Fruit fly (Drosophila melanogaster) whole organism, embryonic: ENCODE data around the gene wds.
A peak's percentile ranks its signal among the peaks of the same experiment; 100 is the strongest.

ENCODE experiments used
- Asciz ChIP-seq: fragments of 200-800 bp; sonication (Bioruptor generic); optimal IDR thresholded peaks from 2 replicates; lab custom pipeline; 2017; ENCODE audit warnings: missing biosample characterization, mild to moderate bottlenecking, missing genetic modification characterization, missing genetic modification reagents
- CG10321 ChIP-seq: fragments of 200-800 bp; sonication (Bioruptor generic); IDR thresholded peaks from 2 replicates; pipeline ENCODE4 v1.3.6; 2022; ENCODE audit warnings: missing biosample characterization, missing genetic modification characterization
- CG11504 ChIP-seq: fragments of 200-800 bp; sonication (Bioruptor generic); optimal IDR thresholded peaks from 3 replicates; lab custom pipeline; 2019; ENCODE audit warnings: missing biosample characterization, mild to moderate bottlenecking, missing genetic modification characterization, moderate library complexity
- CG13775 ChIP-seq: fragments of 200-800 bp; sonication (Bioruptor generic); optimal IDR thresholded peaks from 3 replicates; lab custom pipeline; 2017; ENCODE audit warnings: missing biosample characterization, mild to moderate bottlenecking, missing genetic modification characterization
- CG15073 ChIP-seq: fragments of 200-800 bp; sonication (Bioruptor generic); optimal IDR thresholded peaks from 2 replicates; lab custom pipeline; 2016; ENCODE audit warnings: missing biosample characterization, missing genetic modification characterization
- CG15514 ChIP-seq: fragments of 200-800 bp; sonication (Bioruptor generic); optimal IDR thresholded peaks from 3 replicates; lab custom pipeline; 2017; ENCODE audit warnings: missing biosample characterization, missing genetic modification characterization, mild to moderate bottlenecking, moderate library complexity, missing genetic modification reagents
- CG17568 ChIP-seq: fragments of 200-800 bp; sonication (Bioruptor generic); optimal IDR thresholded peaks from 2 replicates; lab custom pipeline; 2018; ENCODE audit warnings: missing biosample characterization, mild to moderate bottlenecking, missing genetic modification characterization, moderate library complexity
- CG2129 ChIP-seq: fragments of 200-800 bp; sonication (Bioruptor generic); IDR thresholded peaks from 2 replicates; pipeline ENCODE4 v1.3.6; 2022; ENCODE audit warnings: missing biosample characterization, missing genetic modification characterization; ENCODE audit not compliant: partially characterized antibody
- CG2202 ChIP-seq: fragments of 200-800 bp; sonication (Bioruptor generic); optimal IDR thresholded peaks from 2 replicates; lab custom pipeline; 2018; ENCODE audit warnings: missing biosample characterization, mild to moderate bottlenecking, missing genetic modification characterization
- CG30403 ChIP-seq: fragments of 200-800 bp; sonication (Bioruptor generic); optimal IDR thresholded peaks from 3 replicates; lab custom pipeline; 2016; ENCODE audit warnings: missing biosample characterization, missing genetic modification characterization
- CG4328 ChIP-seq: fragments of 200-800 bp; sonication (Bioruptor generic); optimal IDR thresholded peaks from 3 replicates; lab custom pipeline; 2017; ENCODE audit warnings: missing biosample characterization, missing genetic modification reagents, missing genetic modification characterization
- CG4404 ChIP-seq: fragments of 200-800 bp; sonication (Bioruptor generic); IDR thresholded peaks from 2 replicates; pipeline ENCODE4 v1.3.6; 2022; ENCODE audit warnings: missing biosample characterization, missing genetic modification characterization
- CG4617 ChIP-seq: fragments of 200-800 bp; sonication (Bioruptor generic); optimal IDR thresholded peaks from 3 replicates; lab custom pipeline; 2016; ENCODE audit warnings: missing biosample characterization, missing genetic modification characterization, borderline replicate concordance
- CG4707 ChIP-seq: fragments of 200-800 bp; sonication (Bioruptor generic); optimal IDR thresholded peaks from 2 replicates; lab custom pipeline; 2018; ENCODE audit warnings: missing biosample characterization, mild to moderate bottlenecking, missing genetic modification characterization, moderate library complexity
- CG7357 ChIP-seq: fragments of 200-800 bp; sonication (Bioruptor generic); IDR thresholded peaks from 3 replicates; pipeline ENCODE4 v1.3.6; 2022; ENCODE audit warnings: missing biosample characterization, missing genetic modification characterization
- CG7786 ChIP-seq: fragments of 200-800 bp; sonication (Bioruptor generic); optimal IDR thresholded peaks from 2 replicates; lab custom pipeline; 2016; ENCODE audit warnings: missing biosample characterization, missing genetic modification characterization
- CG8359 ChIP-seq: fragments of 200-800 bp; sonication (Bioruptor generic); optimal IDR thresholded peaks from 2 replicates; lab custom pipeline; 2017; ENCODE audit warnings: missing biosample characterization, mild to moderate bottlenecking, missing genetic modification characterization, borderline replicate concordance
- CG8765 ChIP-seq: fragments of 200-800 bp; sonication (Bioruptor generic); IDR thresholded peaks from 2 replicates; pipeline ENCODE4 v1.3.6; 2022; ENCODE audit warnings: missing biosample characterization, missing genetic modification characterization
- CG9215 ChIP-seq: fragments of 200-800 bp; sonication (Bioruptor generic); IDR thresholded peaks from 2 replicates; pipeline ENCODE4 v1.3.6; 2022; ENCODE audit warnings: missing biosample characterization, missing genetic modification characterization
- CG9609 ChIP-seq: fragments of 200-800 bp; sonication (Bioruptor generic); optimal IDR thresholded peaks from 3 replicates; lab custom pipeline; 2016; ENCODE audit warnings: missing biosample characterization, missing genetic modification characterization
- CG9797 ChIP-seq: fragments of 200-800 bp; sonication (Bioruptor generic); optimal IDR thresholded peaks from 3 replicates; lab custom pipeline; 2018; ENCODE audit warnings: missing biosample characterization, mild to moderate bottlenecking, missing genetic modification characterization
- Chrac-16 ChIP-seq: fragments of 200-800 bp; sonication (Bioruptor generic); optimal IDR thresholded peaks from 3 replicates; lab custom pipeline; 2016; ENCODE audit warnings: missing biosample characterization, missing genetic modification characterization
- MTF-1 ChIP-seq: fragments of 200-800 bp; sonication (Bioruptor generic); optimal IDR thresholded peaks from 2 replicates; lab custom pipeline; 2018; ENCODE audit warnings: missing biosample characterization, mild to moderate bottlenecking, missing genetic modification characterization, borderline replicate concordance
- Mad ChIP-seq: fragments of 200-800 bp; sonication (Bioruptor generic); optimal IDR thresholded peaks from 2 replicates; lab custom pipeline; 2016; ENCODE audit warnings: missing biosample characterization, missing genetic modification characterization
- NC2β ChIP-seq: fragments of 200-800 bp; sonication (Bioruptor generic); optimal IDR thresholded peaks from 2 replicates; lab custom pipeline; 2016; ENCODE audit warnings: missing biosample characterization, missing genetic modification characterization
- NFAT ChIP-seq: fragments of 200-800 bp; sonication (Bioruptor generic); IDR thresholded peaks from 2 replicates; pipeline ENCODE4 v1.3.6; 2022; ENCODE audit warnings: missing biosample characterization, missing genetic modification characterization
- Oli ChIP-seq: fragments of 200-800 bp; sonication (Bioruptor generic); optimal IDR thresholded peaks from 2 replicates; lab custom pipeline; 2018; ENCODE audit warnings: missing biosample characterization, mild to moderate bottlenecking, missing genetic modification characterization, moderate library complexity
- Rx ChIP-seq: fragments of 200-800 bp; sonication (Bioruptor generic); IDR thresholded peaks from 2 replicates; pipeline ENCODE4 v1.3.6; 2022; ENCODE audit warnings: missing biosample characterization, missing genetic modification characterization
- Usf ChIP-seq: fragments of 200-800 bp; sonication (Bioruptor generic); optimal IDR thresholded peaks from 2 replicates; lab custom pipeline; 2017; ENCODE audit warnings: missing genotype, missing biosample characterization, missing genetic modification characterization
- bcd ChIP-seq: fragments of 200-800 bp; sonication (Bioruptor generic); optimal IDR thresholded peaks from 2 replicates; lab custom pipeline; 2017; ENCODE audit warnings: missing biosample characterization, mild to moderate bottlenecking, missing genetic modification characterization
- cad ChIP-seq: fragments of >200 bp; optimal IDR thresholded peaks from 2 replicates; lab custom pipeline; 2017; ENCODE audit warnings: missing biosample characterization, missing genetic modification characterization
- chm ChIP-seq: fragments of 200-800 bp; sonication (Bioruptor generic); IDR thresholded peaks from 2 replicates; pipeline ENCODE4 v1.3.6; 2022; ENCODE audit warnings: missing biosample characterization, missing genetic modification characterization
- crol ChIP-seq: fragments of 200-800 bp; sonication (Bioruptor generic); IDR thresholded peaks from 2 replicates; pipeline ENCODE4 v1.3.6; 2022; ENCODE audit warnings: missing biosample characterization, missing genetic modification characterization
- dysf ChIP-seq: fragments of 200-800 bp; sonication (Bioruptor generic); IDR thresholded peaks from 3 replicates; pipeline ENCODE4 v1.3.6; 2022; ENCODE audit warnings: missing biosample characterization, missing genetic modification characterization
- ftz-f1 ChIP-seq: fragments of 200-800 bp; sonication (Bioruptor generic); optimal IDR thresholded peaks from 2 replicates; lab custom pipeline; 2016; ENCODE audit warnings: missing biosample characterization, missing genetic modification characterization
- gce ChIP-seq: fragments of 200-800 bp; sonication (Bioruptor generic); IDR thresholded peaks from 3 replicates; pipeline ENCODE4 v1.3.6; 2022; ENCODE audit warnings: missing biosample characterization, missing genetic modification characterization
- gcm2 ChIP-seq: fragments of 200-800 bp; sonication (Bioruptor generic); optimal IDR thresholded peaks from 2 replicates; lab custom pipeline; 2016; ENCODE audit warnings: missing biosample characterization, missing genetic modification characterization
- grau ChIP-seq: fragments of 200-800 bp; optimal IDR thresholded peaks from 3 replicates; lab custom pipeline; 2019; ENCODE audit warnings: missing biosample characterization, mild to moderate bottlenecking, missing genetic modification characterization, moderate library complexity
- gt ChIP-seq: fragments of 200-800 bp; sonication (Bioruptor generic); IDR thresholded peaks from 2 replicates; pipeline ENCODE4 v1.3.6; 2022; ENCODE audit warnings: missing biosample characterization, missing genetic modification characterization
- ham ChIP-seq: fragments of 200-800 bp; sonication (Bioruptor generic); IDR thresholded peaks from 2 replicates; pipeline ENCODE4 v1.3.6; 2022; ENCODE audit warnings: missing biosample characterization, missing genetic modification characterization
- hth ChIP-seq: fragments of >200 bp; optimal IDR thresholded peaks from 2 replicates; lab custom pipeline; 2017; ENCODE audit warnings: inconsistent platforms
- maf-S ChIP-seq: fragments of 200-800 bp; sonication (Bioruptor generic); optimal IDR thresholded peaks from 2 replicates; lab custom pipeline; 2016; ENCODE audit warnings: missing biosample characterization, missing genetic modification characterization
- org-1 ChIP-seq: fragments of 200-800 bp; sonication (Bioruptor generic); optimal IDR thresholded peaks from 2 replicates; lab custom pipeline; 2017; ENCODE audit warnings: missing biosample characterization, missing genetic modification characterization
- psq ChIP-seq: fragments of 200-800 bp; sonication (Bioruptor generic); optimal IDR thresholded peaks from 2 replicates; lab custom pipeline; 2017; ENCODE audit warnings: missing biosample characterization, missing genetic modification characterization
- run ChIP-seq: fragments of 200-800 bp; sonication (Bioruptor generic); optimal IDR thresholded peaks from 3 replicates; lab custom pipeline; 2018; ENCODE audit warnings: missing biosample characterization, mild to moderate bottlenecking, missing genetic modification characterization
- sens ChIP-seq: fragments of 200-800 bp; sonication (Bioruptor generic); peaks from one replicate; lab custom pipeline; 2016; ENCODE audit warnings: missing biosample characterization, missing genetic modification characterization
- sr ChIP-seq: fragments of 200-800 bp; sonication (Bioruptor generic); IDR thresholded peaks from 3 replicates; pipeline ENCODE4 v1.3.6; 2022; ENCODE audit warnings: missing biosample characterization, missing genetic modification characterization
- sug ChIP-seq: fragments of 200-800 bp; optimal IDR thresholded peaks from 2 replicates; lab custom pipeline; 2019; ENCODE audit warnings: missing biosample characterization, mild to moderate bottlenecking, missing genetic modification characterization, moderate library complexity
- tx ChIP-seq: fragments of 200-800 bp; sonication (Bioruptor generic); optimal IDR thresholded peaks from 2 replicates; lab custom pipeline; 2016; ENCODE audit warnings: missing biosample characterization, missing genetic modification characterization
- yki ChIP-seq: fragments of >200 bp; optimal IDR thresholded peaks from 3 replicates; lab custom pipeline; 2018
- zen ChIP-seq: fragments of 200-800 bp; sonication (Bioruptor generic); optimal IDR thresholded peaks from 3 replicates; lab custom pipeline; 2018; ENCODE audit warnings: missing biosample characterization, mild to moderate bottlenecking, missing genetic modification characterization, moderate library complexity

Gene wds

DNA sequence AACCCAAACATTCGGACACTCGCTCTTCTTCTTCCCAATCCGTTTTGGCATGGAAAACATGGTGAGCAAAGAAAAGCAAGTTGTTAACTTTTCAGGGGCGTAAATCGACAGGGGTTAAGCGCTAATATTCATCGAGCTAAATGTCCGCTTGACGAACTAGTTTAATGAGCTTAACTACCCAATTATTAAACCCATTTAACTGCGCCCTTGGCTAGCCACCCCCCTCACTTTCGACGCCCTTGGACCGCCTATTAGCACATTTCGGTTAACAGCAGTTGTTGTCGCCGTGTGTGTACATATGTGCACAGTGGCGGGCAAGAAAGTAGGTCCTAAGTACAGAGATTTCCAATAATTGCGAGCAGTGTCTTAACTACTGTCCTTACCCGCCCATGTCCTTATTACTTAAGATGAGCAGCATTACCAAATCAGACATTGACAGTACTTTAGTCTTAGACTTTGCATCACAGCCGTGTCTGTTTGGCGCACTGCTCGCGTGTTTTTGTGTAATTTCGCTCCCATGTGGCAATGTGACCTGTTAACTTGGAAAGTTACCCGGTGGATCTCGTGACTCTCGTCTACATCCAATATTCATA lies 3.8 kb downstream of the wds start (continued):
- TF ChIP-seq sr (GFP tag; lab: Robert Waterston, UW) (peak; percentile 72; the same call in 2 of the 3 replicates), CG15514 (GFP tag; lab: Kevin White, UChicago) (peak; percentile 88), dysf (GFP tag; lab: Robert Waterston, UW) (peak; percentile 96), psq (GFP tag; lab: Kevin White, UChicago) (peak; percentile 65), crol (GFP tag; lab: Robert Waterston, UW) (no peak), CG10321 (GFP tag; lab: Robert Waterston, UW) (0 out of 2 replicates have a peak, but pooled peaks have one; percentile 18), CG9797 (GFP tag; lab: Kevin White, UChicago) (peak; percentile 0), bcd (GFP tag; lab: Kevin White, UChicago) (peak; percentile 93), gcm2 (GFP tag; lab: Kevin White, UChicago) (peak; percentile 84), CG9215 (GFP tag; lab: Robert Waterston, UW) (peak; percentile 94), yki (lab: Kevin White, UChicago) (no peak), CG4404 (peak; percentile 87), hth (lab: Kevin White, UChicago) (no peak), CG15073 (GFP tag; lab: Kevin White, UChicago) (peak; percentile 49), CG11504 (tag; lab: Kevin White, UChicago) (peak; percentile 89), CG7357 (GFP tag; lab: Robert Waterston, UW) (peak; percentile 86), Rx (GFP tag; lab: Robert Waterston, UW) (peak; percentile 94), maf-S (GFP tag; lab: Kevin White, UChicago) (peak; percentile 91), Chrac-16 (GFP tag; lab: Kevin White, UChicago) (peak; percentile 91), tx (GFP tag; lab: Kevin White, UChicago) (peak; percentile 92), Oli (peak; percentile 86), zen (tag; lab: Kevin White, UChicago) (peak; percentile 68), org-1 (GFP tag; lab: Kevin White, UChicago) (peak; percentile 94), CG30403 (GFP tag; lab: Kevin White, UChicago) (peak; percentile 94), chm (peak; percentile 90), ham (GFP tag; lab: Robert Waterston, UW) (peak; percentile 86), Usf (GFP tag; lab: Kevin White, UChicago) (peak; percentile 91), CG7786 (GFP tag; lab: Kevin White, UChicago) (peak; percentile 96), sug (tag; lab: Kevin White, UChicago) (peak; percentile 70), sens (peak; percentile 96), cad (GFP tag; lab: Kevin White, UChicago) (no peak), gce (GFP tag; lab: Robert Waterston, UW) (peak; percentile 83), CG9609 (peak; percentile 92), CG2202 (tag; lab: Kevin White, UChicago) (peak; percentile 16), gt (GFP tag; lab: Robert Waterston, UW) (peak; percentile 80), run (tag; lab: Kevin White, UChicago) (peak; percentile 80), CG8765 (peak; percentile 88), MTF-1 (GFP tag; lab: Kevin White, UChicago) (peak; percentile 76), CG2129 (GFP tag; lab: Robert Waterston, UW) (no peak), CG8359 (GFP tag; lab: Kevin White, UChicago) (no peak), CG17568 (GFP tag; lab: Kevin White, UChicago) (peak; percentile 65), grau (peak; percentile 90), NFAT (GFP tag; lab: Robert Waterston, UW) (peak; percentile 98), ftz-f1 (peak; percentile 78), CG4707 (peak; percentile 39), Asciz (peak; percentile 73), Mad (GFP tag; lab: Kevin White, UChicago) (peak; percentile 90), CG13775 (peak; percentile 88), CG4617 (GFP tag; lab: Kevin White, UChicago) (peak; percentile 77), NC2β (GFP tag; lab: Kevin White, UChicago) (peak; percentile 85), CG4328 (GFP tag; lab: Kevin White, UChicago) (no peak)
